Worm (Caenorhabditis elegans): ENCODE measurements around the gene pxf-1.

DNA sequence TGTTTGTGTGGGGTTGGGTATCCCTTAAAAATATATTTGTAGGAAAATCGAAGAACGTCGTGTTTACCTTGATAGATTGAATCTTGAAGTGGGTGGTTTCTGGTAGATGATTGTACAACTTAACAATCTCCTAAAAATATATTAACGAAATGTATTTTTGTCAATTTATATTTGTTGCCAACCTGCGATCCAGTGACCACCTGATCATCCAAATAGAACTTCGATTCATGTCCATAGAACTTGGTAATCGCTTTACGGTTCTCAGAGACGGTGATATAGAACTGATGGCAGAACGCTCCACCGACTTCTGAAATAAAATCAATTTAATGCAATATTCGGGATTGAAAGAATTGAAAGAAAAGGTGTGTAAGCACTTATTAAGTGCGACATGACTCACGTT lies 45.7 kb downstream of the pxf-1 start:
- TF ChIP-seq tbx-9 (tag; optimal IDR thresholded peaks at IDR 0.05; ENCODE audit: borderline replicate concordance) (no peak), lin-54 (GFP tag; optimal IDR thresholded peaks at IDR 0.05) (no peak), pha-4 (tag; optimal IDR thresholded peaks at IDR 0.05) (no peak), attf-6 (GFP tag; IDR thresholded peaks at IDR 0.05) (no peak), F57A8.1 (GFP tag; optimal IDR thresholded peaks at IDR 0.05) (no peak), cebp-1 (GFP tag; IDR thresholded peaks at IDR 0.05) (no peak), cebp-1 (tag; optimal IDR thresholded peaks at IDR 0.05) (no peak), sptf-2 (GFP tag; optimal IDR thresholded peaks at IDR 0.05) (no peak), F55B11.4 (tag; optimal IDR thresholded peaks at IDR 0.05; ENCODE audit: borderline replicate concordance, insufficient read depth) (no peak), nfya-1 (tag; optimal IDR thresholded peaks at IDR 0.05; ENCODE audit: borderline replicate concordance, insufficient read depth) (no peak), F49E8.2 (tag; optimal IDR thresholded peaks at IDR 0.05; ENCODE audit: insufficient read depth) (no peak), ets-4 (GFP tag; optimal IDR thresholded peaks at IDR 0.05) (no peak), ekl-4 (GFP tag; IDR thresholded peaks at IDR 0.05) (no peak)

Measured in whole organism, young adult.